Fruit fly (Drosophila melanogaster) whole organism, prepupa: ENCODE data around the gene alpha-Man-Ia.

Source experiments
- CG31627 ChIP-seq: fragments of 200-800 bp; sonication (Bioruptor generic); optimal IDR thresholded peaks from 3 replicates; lab custom pipeline; 2016; ENCODE audit warnings: missing biosample characterization, missing genetic modification characterization
- CG34406 ChIP-seq: fragments of 200-800 bp; sonication (Bioruptor generic); optimal IDR thresholded peaks from 3 replicates; lab custom pipeline; 2016; ENCODE audit warnings: missing biosample characterization, missing genetic modification characterization
- CG4318 ChIP-seq: fragments of 200-800 bp; sonication (Bioruptor generic); optimal IDR thresholded peaks from 3 replicates; lab custom pipeline; 2017; ENCODE audit warnings: missing biosample characterization, mild to moderate bottlenecking, missing genetic modification characterization
- Sox15 ChIP-seq: fragments of 200-800 bp; sonication (Bioruptor generic); optimal IDR thresholded peaks from 3 replicates; lab custom pipeline; 2016; ENCODE audit warnings: missing biosample characterization, missing genetic modification characterization

DNA sequence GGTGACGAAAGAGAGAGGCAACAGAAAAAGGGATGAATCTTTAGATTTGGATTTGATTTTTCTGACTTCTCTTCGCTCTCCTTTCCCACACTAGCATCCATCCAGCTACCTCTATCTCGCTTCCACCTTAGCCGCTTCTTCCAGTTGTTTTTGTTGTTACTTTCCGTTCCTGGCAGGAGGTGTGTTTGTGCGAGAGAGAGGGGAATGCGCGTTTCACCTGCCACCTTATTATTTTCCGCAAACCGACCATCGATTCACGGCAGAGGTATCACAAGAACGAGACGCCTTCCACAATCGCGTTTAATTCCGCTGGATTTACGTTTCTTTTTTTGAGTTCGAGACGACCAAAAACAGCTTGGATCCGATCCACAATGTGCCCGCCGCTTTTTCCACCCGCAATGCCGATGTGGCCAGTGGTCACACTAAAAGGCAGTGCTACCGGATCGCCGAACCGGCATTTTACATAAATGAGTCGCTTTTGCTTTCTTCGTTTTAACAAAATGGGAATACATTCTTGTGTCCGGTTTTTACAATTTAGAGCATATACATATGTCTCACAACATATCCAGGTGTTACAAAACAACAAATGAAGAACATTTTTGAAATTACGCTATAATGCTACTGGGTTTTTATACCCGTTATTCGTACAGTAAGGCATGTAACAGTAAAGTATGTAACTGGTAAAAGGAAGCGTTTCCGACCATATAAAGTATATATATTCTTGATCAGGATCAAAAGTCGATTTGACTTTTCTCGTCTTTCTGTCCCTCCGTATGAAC, at the start of gene alpha-Man-Ia:
- no peak for TF ChIP-seq CG34406
- no peak for TF ChIP-seq Sox15 (GFP tag; lab: Kevin White, UChicago)
- no peak for TF ChIP-seq CG4318 (GFP tag; lab: Kevin White, UChicago)
- peak; percentile 48 for TF ChIP-seq CG31627 (GFP tag; lab: Kevin White, UChicago)
